Fruit fly (Drosophila melanogaster): ENCODE measurements around the gene CG7368.

The CG7368 gene

dm6 chr3L:11587720-11588580 lies 9.1 kb upstream of the CG7368 start, which contains the start of gene rt (continued):
- TF ChIP-seq Mes4 (GFP tag; optimal IDR thresholded peaks at IDR 0.05) (no peak), Bteb2 (GFP tag; optimal IDR thresholded peaks at IDR 0.05) (no peak), Fer1 (GFP tag; optimal IDR thresholded peaks at IDR 0.05) (peak; percentile 40), CG13424 (tag; optimal IDR thresholded peaks at IDR 0.05) (peak; percentile 70), row (GFP tag; IDR thresholded peaks at IDR 0.05) (peak; percentile 88), pum (GFP tag; optimal IDR thresholded peaks at IDR 0.05) (peak; percentile 40), peb (GFP tag; IDR thresholded peaks at IDR 0.05) (peak; percentile 45; the same call in 1 of the 2 replicates), Aef1 (GFP tag; IDR thresholded peaks at IDR 0.05) (no peak), CG14860 (GFP tag; IDR thresholded peaks at IDR 0.05; ENCODE audit: partially characterized antibody) (0 out of 3 replicates have a peak, but pooled peaks have one; percentile 30), Gug (GFP tag; IDR thresholded peaks at IDR 0.05) (no peak), Kr (GFP tag; optimal IDR thresholded peaks at IDR 0.05) (no peak), Hmx (GFP tag; optimal IDR thresholded peaks at IDR 0.05) (no peak), CG8388 (GFP tag; optimal IDR thresholded peaks at IDR 0.05) (peak; percentile 64), CG2678 (tag; optimal IDR thresholded peaks at IDR 0.05) (peak; percentile 68), nau (GFP tag; optimal IDR thresholded peaks at IDR 0.05) (peak; percentile 33), wek (GFP tag; optimal IDR thresholded peaks at IDR 0.05) (no peak), az2 (GFP tag; optimal IDR thresholded peaks at IDR 0.05) (peak; percentile 35), CG12942 (GFP tag; optimal IDR thresholded peaks at IDR 0.05) (no peak), danr (GFP tag; IDR thresholded peaks at IDR 0.05) (no peak), D19B (GFP tag; optimal IDR thresholded peaks at IDR 0.05) (no peak), ATbp (GFP tag; optimal IDR thresholded peaks at IDR 0.05) (peak; percentile 61), CG14965 (GFP tag; optimal IDR thresholded peaks at IDR 0.05; ENCODE audit: borderline replicate concordance) (no peak), nerfin-1 (tag; optimal IDR thresholded peaks at IDR 0.05) (peak; percentile 70), nom (GFP tag; optimal IDR thresholded peaks at IDR 0.05) (no peak), CG6654 (GFP tag; optimal IDR thresholded peaks at IDR 0.05) (no peak), NFAT (GFP tag; IDR thresholded peaks at IDR 0.05) (no peak), CG13775 (GFP tag; optimal IDR thresholded peaks at IDR 0.05) (peak; percentile 53), CG14014 (GFP tag; IDR thresholded peaks at IDR 0.05) (0 out of 2 replicates have a peak, but pooled peaks have one; percentile 7), CG15269 (tag; optimal IDR thresholded peaks at IDR 0.05) (peak; percentile 48), CG7372 (GFP tag; IDR thresholded peaks at IDR 0.05) (no peak), CG17361 (GFP tag; IDR thresholded peaks at IDR 0.05) (peak; percentile 68), Dbx (GFP tag; IDR thresholded peaks at IDR 0.05) (no peak), HLH4C (GFP tag; IDR thresholded peaks at IDR 0.05; ENCODE audit: partially characterized antibody) (peak; percentile 38; the same call in 1 of the 3 replicates), CG9437 (GFP tag; optimal IDR thresholded peaks at IDR 0.05) (peak; percentile 21), mam (GFP tag; optimal IDR thresholded peaks at IDR 0.05) (no peak), CG8944 (GFP tag; optimal IDR thresholded peaks at IDR 0.05) (no peak), Hr78 (GFP tag; optimal IDR thresholded peaks at IDR 0.05) (no peak), sens-2 (GFP tag; IDR thresholded peaks at IDR 0.05) (peak; percentile 27; the same call in 1 of the 2 replicates), CG31365 (tag; optimal IDR thresholded peaks at IDR 0.05) (no peak), NfI (GFP tag; optimal IDR thresholded peaks at IDR 0.05) (peak; percentile 32), CG3281 (GFP tag; optimal IDR thresholded peaks at IDR 0.05) (peak; percentile 28), Drgx (GFP tag; IDR thresholded peaks at IDR 0.05) (peak; percentile 77), btn (GFP tag; optimal IDR thresholded peaks at IDR 0.05) (no peak), CG43689 (GFP tag; IDR thresholded peaks at IDR 0.05) (no peak), CG6272 (GFP tag; IDR thresholded peaks at IDR 0.05) (no peak), CG8290 (GFP tag; optimal IDR thresholded peaks at IDR 0.05) (peak; percentile 25), CG8290 (tag; optimal IDR thresholded peaks at IDR 0.05) (no peak), pros (GFP tag; optimal IDR thresholded peaks at IDR 0.05) (no peak), CG11504 (tag; optimal IDR thresholded peaks at IDR 0.05) (peak; percentile 66)

All from whole organism, embryonic.